Fruit fly (Drosophila melanogaster) whole organism, embryonic: ENCODE data around the gene CG18213.

ENCODE experiments used
- CG15269 ChIP-seq: fragments of 200-800 bp; sonication (Bioruptor generic); optimal IDR thresholded peaks from 2 replicates; lab custom pipeline; 2018; ENCODE audit warnings: missing biosample characterization, mild to moderate bottlenecking, missing genetic modification characterization, moderate library complexity
- CG3726 ChIP-seq: fragments of 200-800 bp; sonication (Bioruptor generic); IDR thresholded peaks from 3 replicates; pipeline ENCODE4, ENCODE4 v1.3.6; 2022; ENCODE audit warnings: missing biosample characterization, missing genetic modification characterization
- E2f2 ChIP-seq: fragments of 200-800 bp; sonication (Bioruptor generic); IDR thresholded peaks from 2 replicates; pipeline ENCODE4 v1.3.6; 2022; ENCODE audit warnings: missing biosample characterization, missing genetic modification characterization
- gsb-n ChIP-seq: fragments of 200-800 bp; sonication (Bioruptor generic); optimal IDR thresholded peaks from 3 replicates; lab custom pipeline; 2018; ENCODE audit warnings: missing biosample characterization, mild to moderate bottlenecking, missing genetic modification characterization

- TF ChIP-seq CG15269, result no peak
- TF ChIP-seq CG3726 (GFP tag; lab: Robert Waterston, UW), result no peak
- no peak for TF ChIP-seq gsb-n (tag; lab: Kevin White, UChicago)
- TF ChIP-seq E2f2 (GFP tag; lab: Robert Waterston, UW), result no peak
Observed at dm6 chr3R:17031502-17031901, 8.5 kb downstream of the CG18213 start, which contains the start of gene CG31268.
